Fruit fly (Drosophila melanogaster) whole organism, embryonic: ENCODE data around the gene CG15543.
A peak's percentile ranks its signal among the peaks of the same experiment; 100 is the strongest.

Source experiments
- Awh ChIP-seq: fragments of 200-800 bp; sonication (Bioruptor generic); IDR thresholded peaks from 2 replicates; pipeline ENCODE4, ENCODE4 v1.3.6; 2022; ENCODE audit warnings: missing biosample characterization, missing genetic modification characterization
- BEAF-32 ChIP-seq: fragments of 200-800 bp; sonication (Bioruptor generic); optimal IDR thresholded peaks from 3 replicates; lab custom pipeline; 2017; ENCODE audit warnings: missing biosample characterization, missing genetic modification characterization, mild to moderate bottlenecking, moderate library complexity, missing genetic modification reagents
- Blimp-1 ChIP-seq: fragments of 200-800 bp; sonication (Bioruptor generic); optimal IDR thresholded peaks from 3 replicates; lab custom pipeline; 2018; ENCODE audit warnings: missing biosample characterization, missing genetic modification characterization, mild to moderate bottlenecking, moderate library complexity, missing genetic modification reagents
- CG10462 ChIP-seq: fragments of 200-800 bp; sonication (Bioruptor generic); optimal IDR thresholded peaks from 2 replicates; lab custom pipeline; 2016; ENCODE audit warnings: missing biosample characterization, missing genetic modification characterization
- CG10979 ChIP-seq: fragments of 200-800 bp; sonication (Bioruptor generic); optimal IDR thresholded peaks from 2 replicates; lab custom pipeline; 2018; ENCODE audit warnings: missing biosample characterization, mild to moderate bottlenecking, missing genetic modification characterization, moderate library complexity
- CG11085 ChIP-seq: fragments of 200-800 bp; sonication (Bioruptor generic); IDR thresholded peaks from 2 replicates; pipeline ENCODE4 v1.3.6; 2022; ENCODE audit warnings: missing biosample characterization, missing genetic modification characterization
- CG11456 ChIP-seq: fragments of 200-800 bp; sonication (Bioruptor generic); IDR thresholded peaks from 3 replicates; pipeline ENCODE4 v1.3.6; 2022; ENCODE audit warnings: missing biosample characterization, missing genetic modification characterization
- CG13287 ChIP-seq: fragments of 200-800 bp; sonication (Bioruptor generic); IDR thresholded peaks from 2 replicates; pipeline ENCODE4 v1.3.6; 2022; ENCODE audit warnings: missing biosample characterization, missing genetic modification characterization; ENCODE audit not compliant: partially characterized antibody
- CG15073 ChIP-seq: fragments of 200-800 bp; sonication (Bioruptor generic); optimal IDR thresholded peaks from 2 replicates; lab custom pipeline; 2016; ENCODE audit warnings: missing biosample characterization, missing genetic modification characterization
- CG17802 ChIP-seq: fragments of 200-800 bp; sonication (Bioruptor generic); optimal IDR thresholded peaks from 2 replicates; lab custom pipeline; 2018; ENCODE audit warnings: missing biosample characterization, mild to moderate bottlenecking, missing genetic modification characterization, moderate library complexity
- CG31224 ChIP-seq: fragments of 200-800 bp; sonication (Bioruptor generic); IDR thresholded peaks from 2 replicates; pipeline ENCODE4 v1.3.6; 2022; ENCODE audit warnings: missing biosample characterization, missing genetic modification characterization
- CG42726 ChIP-seq: fragments of 200-800 bp; sonication (Bioruptor generic); IDR thresholded peaks from 2 replicates; pipeline ENCODE4 v1.3.6; 2022; ENCODE audit warnings: missing biosample characterization, missing genetic modification characterization; ENCODE audit not compliant: partially characterized antibody
- CG6689 ChIP-seq: fragments of 200-800 bp; sonication (Bioruptor generic); IDR thresholded peaks from 2 replicates; pipeline ENCODE4 v1.3.6; 2022; ENCODE audit warnings: missing biosample characterization, missing genetic modification characterization
- CG6791 ChIP-seq: fragments of 200-800 bp; sonication (Bioruptor generic); IDR thresholded peaks from 3 replicates; pipeline ENCODE4 v1.3.6; 2022; ENCODE audit warnings: missing biosample characterization, missing genetic modification characterization; ENCODE audit not compliant: partially characterized antibody
- CG6813 ChIP-seq: fragments of 200-800 bp; sonication (Bioruptor generic); optimal IDR thresholded peaks from 2 replicates; lab custom pipeline; 2017; ENCODE audit warnings: missing biosample characterization, missing genetic modification characterization, mild to moderate bottlenecking, moderate library complexity, missing genetic modification reagents
- CG7839 ChIP-seq: fragments of 200-800 bp; sonication (Bioruptor generic); optimal IDR thresholded peaks from 3 replicates; lab custom pipeline; 2018; ENCODE audit warnings: missing biosample characterization, mild to moderate bottlenecking, missing genetic modification characterization, moderate library complexity
- CG8281 ChIP-seq: fragments of 200-800 bp; sonication (Bioruptor generic); optimal IDR thresholded peaks from 2 replicates; lab custom pipeline; 2018; ENCODE audit warnings: missing biosample characterization, mild to moderate bottlenecking, missing genetic modification characterization, moderate library complexity
- CG8388 ChIP-seq: fragments of 200-800 bp; sonication (Bioruptor generic); optimal IDR thresholded peaks from 2 replicates; lab custom pipeline; 2019; ENCODE audit warnings: missing biosample characterization, mild to moderate bottlenecking, missing genetic modification characterization, moderate library complexity
- CTCF ChIP-seq: fragments of 200-800 bp; sonication (Bioruptor generic); optimal IDR thresholded peaks from 2 replicates; lab custom pipeline; 2017; ENCODE audit warnings: missing biosample characterization, mild to moderate bottlenecking, missing genetic modification characterization, moderate library complexity
- Dip2 ChIP-seq: fragments of 200-800 bp; sonication (Bioruptor generic); IDR thresholded peaks from 2 replicates; pipeline ENCODE4 v1.3.6; 2022; ENCODE audit warnings: missing biosample characterization, missing genetic modification characterization
- H2.0 ChIP-seq: fragments of 200-800 bp; sonication (Bioruptor generic); IDR thresholded peaks from 2 replicates; pipeline ENCODE4 v1.3.6; 2022; ENCODE audit warnings: missing biosample characterization, missing genetic modification characterization
- Hr51 ChIP-seq, 2 experiments: fragments of 200-800 bp; sonication (Bioruptor generic); optimal IDR thresholded peaks; 2 replicates in 1 of 2; 3 replicates in 1 of 2; lab custom pipeline; 2016 to 2018; ENCODE audit warnings: missing biosample characterization in 2 of 2, missing genetic modification characterization in 2 of 2, mild to moderate bottlenecking in 1 of 2, moderate library complexity in 1 of 2
- Mes4 ChIP-seq: fragments of 200-800 bp; sonication (Bioruptor generic); optimal IDR thresholded peaks from 2 replicates; lab custom pipeline; 2016; ENCODE audit warnings: missing biosample characterization, missing genetic modification characterization
- Mrtf ChIP-seq: fragments of 200-800 bp; sonication (Bioruptor generic); IDR thresholded peaks from 3 replicates; pipeline ENCODE4 v1.3.6; 2022; ENCODE audit warnings: missing biosample characterization, missing genetic modification characterization
- Myb ChIP-seq: fragments of 200-800 bp; sonication (Bioruptor generic); optimal IDR thresholded peaks from 2 replicates; lab custom pipeline; 2016; ENCODE audit warnings: missing biosample characterization, missing genetic modification characterization
- NC2β ChIP-seq: fragments of 200-800 bp; sonication (Bioruptor generic); optimal IDR thresholded peaks from 2 replicates; lab custom pipeline; 2016; ENCODE audit warnings: missing biosample characterization, missing genetic modification characterization
- Neu2 ChIP-seq: fragments of 200-800 bp; sonication (Bioruptor generic); optimal IDR thresholded peaks from 3 replicates; lab custom pipeline; 2016; ENCODE audit warnings: missing biosample characterization, missing genetic modification characterization, borderline replicate concordance
- Sry-β ChIP-seq: fragments of 200-800 bp; sonication (Bioruptor generic); optimal IDR thresholded peaks from 2 replicates; lab custom pipeline; 2018; ENCODE audit warnings: missing biosample characterization, mild to moderate bottlenecking, missing genetic modification characterization, moderate library complexity
- TFAM ChIP-seq: fragments of 200-800 bp; sonication (Bioruptor generic); optimal IDR thresholded peaks from 2 replicates; lab custom pipeline; 2017; ENCODE audit warnings: missing biosample characterization, missing genetic modification characterization, inconsistent platforms
- Xrp1 ChIP-seq: fragments of 200-800 bp; sonication (Bioruptor generic); IDR thresholded peaks from 2 replicates; pipeline ENCODE4 v1.3.6; 2022; ENCODE audit warnings: missing biosample characterization, missing genetic modification characterization
- ato ChIP-seq: fragments of 200-800 bp; sonication (Bioruptor generic); IDR thresholded peaks from 2 replicates; pipeline ENCODE4 v1.3.6; 2022; ENCODE audit warnings: missing biosample characterization, missing genetic modification characterization; ENCODE audit not compliant: partially characterized antibody
- bcd ChIP-seq: fragments of 200-800 bp; sonication (Bioruptor generic); optimal IDR thresholded peaks from 2 replicates; lab custom pipeline; 2017; ENCODE audit warnings: missing biosample characterization, mild to moderate bottlenecking, missing genetic modification characterization
- bsh ChIP-seq, 2 experiments: fragments of 200-800 bp; sonication (Bioruptor generic); optimal IDR thresholded peaks; 2 replicates each; lab custom pipeline; 2017 to 2018; ENCODE audit warnings: mild to moderate bottlenecking in 2 of 2, missing biosample characterization in 2 of 2, missing genetic modification characterization in 2 of 2, moderate library complexity in 1 of 2
- cas ChIP-seq: fragments of 200-800 bp; sonication (Bioruptor generic); IDR thresholded peaks from 2 replicates; pipeline ENCODE4 v1.3.6; 2022; ENCODE audit warnings: missing biosample characterization, missing genetic modification characterization
- cg ChIP-seq: fragments of 200-800 bp; sonication (Bioruptor generic); optimal IDR thresholded peaks from 3 replicates; lab custom pipeline; 2019; ENCODE audit warnings: missing biosample characterization, mild to moderate bottlenecking, missing genetic modification characterization, moderate library complexity
- fu2 ChIP-seq: fragments of 200-800 bp; sonication (Bioruptor generic); optimal IDR thresholded peaks from 2 replicates; lab custom pipeline; 2016; ENCODE audit warnings: missing biosample characterization, missing genetic modification characterization
- hbn ChIP-seq: fragments of 200-800 bp; sonication (Bioruptor generic); IDR thresholded peaks from 2 replicates; pipeline ENCODE4 v1.3.6; 2022; ENCODE audit warnings: missing biosample characterization, missing genetic modification characterization; ENCODE audit not compliant: partially characterized antibody
- hkb ChIP-seq, 2 experiments: fragments of 200-800 bp in 1 of 2; fragments of >200 bp in 1 of 2; sonication (Bioruptor generic) in 1 of 2; IDR thresholded peaks in 1 of 2; optimal IDR thresholded peaks in 1 of 2; 2 replicates each; pipeline versions ENCODE4 v1.3.6 to Lab custom; 2017 to 2022; ENCODE audit warnings: missing biosample characterization in 1 of 2, missing genetic modification characterization in 1 of 2
- jumu ChIP-seq: fragments of 200-800 bp; sonication (Bioruptor generic); optimal IDR thresholded peaks from 3 replicates; lab custom pipeline; 2016; ENCODE audit warnings: missing biosample characterization, missing genetic modification characterization
- lmd ChIP-seq: fragments of 200-800 bp; sonication (Bioruptor generic); IDR thresholded peaks from 2 replicates; pipeline ENCODE4 v1.3.6; 2022; ENCODE audit warnings: missing biosample characterization, missing genetic modification characterization
- maf-S ChIP-seq: fragments of 200-800 bp; sonication (Bioruptor generic); optimal IDR thresholded peaks from 2 replicates; lab custom pipeline; 2016; ENCODE audit warnings: missing biosample characterization, missing genetic modification characterization
- pan ChIP-seq, 4 experiments: fragments of >200 bp in 3 of 4; fragments of 200-800 bp in 1 of 4; sonication (Bioruptor generic) in 1 of 4; optimal IDR thresholded peaks in 3 of 4; IDR thresholded peaks in 1 of 4; 2 replicates each; pipeline versions ENCODE4 v1.3.6 to Lab custom; 2017 to 2022; ENCODE audit warnings: missing biosample characterization in 2 of 4, missing genetic modification characterization in 2 of 4, mixed read lengths in 1 of 4
- sens-2 ChIP-seq: fragments of 200-800 bp; sonication (Bioruptor generic); IDR thresholded peaks from 2 replicates; pipeline ENCODE4 v1.3.6; 2022; ENCODE audit warnings: missing biosample characterization, missing genetic modification characterization
- sim ChIP-seq: fragments of 200-800 bp; sonication (Bioruptor generic); IDR thresholded peaks from 2 replicates; pipeline ENCODE4 v1.3.6; 2022; ENCODE audit warnings: missing biosample characterization, missing genetic modification characterization
- tup ChIP-seq: fragments of 200-800 bp; sonication (Bioruptor generic); optimal IDR thresholded peaks from 2 replicates; lab custom pipeline; 2016; ENCODE audit warnings: missing biosample characterization, mild to moderate bottlenecking, missing genetic modification characterization, moderate library complexity
- unpg ChIP-seq: fragments of 200-800 bp; sonication (Bioruptor generic); optimal IDR thresholded peaks from 3 replicates; lab custom pipeline; 2018; ENCODE audit warnings: missing biosample characterization, mild to moderate bottlenecking, missing genetic modification characterization, moderate library complexity
- vfl ChIP-seq: fragments of 200-800 bp; sonication (Bioruptor generic); optimal IDR thresholded peaks from 2 replicates; lab custom pipeline; 2016; ENCODE audit warnings: missing biosample characterization, missing genetic modification characterization
- z ChIP-seq: fragments of 200-800 bp; sonication (Bioruptor generic); IDR thresholded peaks from 3 replicates; pipeline ENCODE4 v1.3.6; 2022; ENCODE audit warnings: missing biosample characterization, missing genetic modification characterization

CG15543 gene

dm6 chr3R:30789363-30789762, 46.7 kb downstream of the CG15543 start:
- no peak for TF ChIP-seq Neu2 (GFP tag; lab: Kevin White, UChicago)
- TF ChIP-seq fu2 (GFP tag; lab: Kevin White, UChicago) = no peak
- TF ChIP-seq vfl = no peak
- TF ChIP-seq CTCF = peak; percentile 91
- peak; percentile 67; the same call in 1 of the 2 replicates for TF ChIP-seq CG42726 (GFP tag; lab: Robert Waterston, UW)
- TF ChIP-seq bcd (GFP tag; lab: Kevin White, UChicago) = peak; percentile 50
- no peak for TF ChIP-seq tup (GFP tag; lab: Kevin White, UChicago)
- peak; percentile 28 for TF ChIP-seq CG10979 (tag; lab: Kevin White, UChicago)
- TF ChIP-seq CG6813 (GFP tag; lab: Kevin White, UChicago) = peak; percentile 0
- peak; percentile 62 for TF ChIP-seq CG7839
- peak; percentile 82 for TF ChIP-seq Awh (GFP tag; lab: Robert Waterston, UW)
- TF ChIP-seq CG6689 = 0 out of 2 replicates have a peak, but pooled peaks have one; percentile 25
- TF ChIP-seq maf-S (GFP tag; lab: Kevin White, UChicago) = peak; percentile 25
- TF ChIP-seq Hr51 (GFP tag; optimal IDR thresholded peaks at IDR 0.05; lab: Kevin White, UChicago) = peak in 1 of 2 experiments; percentile 21
- peak; percentile 54; the same call in 2 of the 3 replicates for TF ChIP-seq Mrtf
- no peak for TF ChIP-seq TFAM (GFP tag; lab: Kevin White, UChicago)
- no peak for TF ChIP-seq CG8281
- TF ChIP-seq cg (GFP tag; lab: Kevin White, UChicago) = no peak
- TF ChIP-seq sens-2 = peak; percentile 80
- TF ChIP-seq Dip2 (GFP tag; lab: Robert Waterston, UW) = peak; percentile 94
- no peak for TF ChIP-seq CG15073 (GFP tag; lab: Kevin White, UChicago)
- no peak for TF ChIP-seq CG17802 (tag; lab: Kevin White, UChicago)
- TF ChIP-seq jumu (GFP tag; lab: Kevin White, UChicago) = no peak
- peak; percentile 66; the same call in 1 of the 3 replicates for TF ChIP-seq z (GFP tag; lab: Robert Waterston, UW)
- TF ChIP-seq unpg (GFP tag; lab: Kevin White, UChicago) = peak; percentile 62
- TF ChIP-seq cas (GFP tag; lab: Robert Waterston, UW) = peak; percentile 76; the same call in 1 of the 2 replicates
- TF ChIP-seq CG8388 (GFP tag; lab: Kevin White, UChicago) = peak; percentile 9
- no peak for TF ChIP-seq pan (optimal IDR thresholded peaks at IDR 0.05; lab: Kevin White, UChicago)
- peak in 1 of 2 experiments; percentile 88 for TF ChIP-seq pan (GFP tag; optimal IDR thresholded peaks at IDR 0.05 in 1 of 2, IDR thresholded peaks at IDR 0.05 in 1 of 2)
- peak; percentile 87 for TF ChIP-seq CG11456
- TF ChIP-seq CG31224 (GFP tag; lab: Robert Waterston, UW) = peak; percentile 61
- peak; percentile 41; the same call in 1 of the 2 replicates for TF ChIP-seq H2.0 (GFP tag; lab: Robert Waterston, UW)
- peak; percentile 63 for TF ChIP-seq sim (GFP tag; lab: Robert Waterston, UW)
- TF ChIP-seq Mes4 (GFP tag; lab: Kevin White, UChicago) = no peak
- peak; percentile 30 for TF ChIP-seq Blimp-1
- peak; percentile 12 for TF ChIP-seq Myb (GFP tag; lab: Kevin White, UChicago)
- peak; percentile 27; the same call in 1 of the 2 replicates for TF ChIP-seq ato (GFP tag; lab: Robert Waterston, UW)
- peak; percentile 50 for TF ChIP-seq BEAF-32 (GFP tag; lab: Kevin White, UChicago)
- TF ChIP-seq CG10462 (GFP tag; lab: Kevin White, UChicago) = no peak
- peak; percentile 41; the same call in 1 of the 2 replicates for TF ChIP-seq CG11085
- peak; percentile 29 for TF ChIP-seq NC2β (GFP tag; lab: Kevin White, UChicago)
- no peak for TF ChIP-seq hkb (optimal IDR thresholded peaks at IDR 0.05; lab: Kevin White, UChicago)
- TF ChIP-seq hkb (GFP tag; IDR thresholded peaks at IDR 0.05; lab: Robert Waterston, UW) = peak; percentile 75
- TF ChIP-seq CG6791 (GFP tag; lab: Robert Waterston, UW) = peak; percentile 76
- TF ChIP-seq CG13287 (GFP tag; lab: Robert Waterston, UW) = peak; percentile 67
- peak in 1 of 2 experiments; percentile 30 for TF ChIP-seq bsh (GFP tag; optimal IDR thresholded peaks at IDR 0.05; lab: Kevin White, UChicago)
- TF ChIP-seq lmd (GFP tag; lab: Robert Waterston, UW) = peak; percentile 76
- no peak for TF ChIP-seq Sry-β
- TF ChIP-seq hbn (GFP tag; lab: Robert Waterston, UW) = peak; percentile 53
- TF ChIP-seq Xrp1 (GFP tag; lab: Robert Waterston, UW) = peak; percentile 83
